Worm (Caenorhabditis elegans) whole organism, late embryonic: Measurements from ENCODE around the gene Y45F10C.4.

Experiments used
- K09A11.1 ChIP-seq: sonication (generic microtip); optimal IDR thresholded peaks from 2 replicates; lab custom pipeline; 2017; ENCODE audit warnings: antibody characterized with exemption, mild to moderate bottlenecking, missing genetic modification characterization, missing compliant biosample characterization; ENCODE audit not compliant: insufficient read depth
- Y22D7AL.16 ChIP-seq: sonication (generic microtip); optimal IDR thresholded peaks from 2 replicates; lab custom pipeline; 2016; ENCODE audit warnings: missing genetic modification characterization, missing compliant biosample characterization
- ama-1 ChIP-seq: fragments of 150-350 bp; optimal IDR thresholded peaks from 2 replicates; lab custom pipeline; 2014
- ceh-14 ChIP-seq: sonication (generic microtip); optimal IDR thresholded peaks from 2 replicates; lab custom pipeline; 2016; ENCODE audit warnings: missing genotype, missing genetic modification characterization, missing compliant biosample characterization
- ceh-19 ChIP-seq: fragments of 200-800 bp; sonication (Bioruptor generic); optimal IDR thresholded peaks from 2 replicates; lab custom pipeline; 2018; ENCODE audit warnings: mild to moderate bottlenecking, missing genetic modification characterization, missing compliant biosample characterization
- ceh-22 ChIP-seq: sonication (generic microtip); optimal IDR thresholded peaks from 2 replicates; lab custom pipeline; 2017; ENCODE audit warnings: missing biosample characterization, missing genetic modification characterization
- ceh-30 ChIP-seq: fragments of 150-350 bp; optimal IDR thresholded peaks from 2 replicates; lab custom pipeline; 2014; ENCODE audit warnings: missing biosample characterization, missing genetic modification characterization
- ceh-31 ChIP-seq: sonication (generic microtip); optimal IDR thresholded peaks from 2 replicates; lab custom pipeline; 2016; ENCODE audit warnings: missing genetic modification characterization, missing compliant biosample characterization
- ceh-34 ChIP-seq: sonication (generic microtip); optimal IDR thresholded peaks from 2 replicates; lab custom pipeline; 2016; ENCODE audit warnings: mild to moderate bottlenecking, missing genetic modification characterization, missing compliant biosample characterization
- ceh-45 ChIP-seq: fragments of 200-800 bp; sonication (Bioruptor generic); IDR thresholded peaks from 2 replicates; pipeline ENCODE4 v1.3.6; 2022; ENCODE audit warnings: missing genetic modification reagents, missing genetic modification characterization, missing compliant biosample characterization
- ceh-48 ChIP-seq: sonication (generic microtip); optimal IDR thresholded peaks from 2 replicates; lab custom pipeline; 2016; ENCODE audit warnings: missing genetic modification characterization, inconsistent platforms, missing compliant biosample characterization
- ceh-6 ChIP-seq: fragments of 200-800 bp; sonication (Bioruptor generic); optimal IDR thresholded peaks from 2 replicates; lab custom pipeline; 2018; ENCODE audit warnings: mild to moderate bottlenecking, missing genetic modification characterization, missing compliant biosample characterization
- ceh-9 ChIP-seq: sonication (generic microtip); optimal IDR thresholded peaks from 2 replicates; lab custom pipeline; 2016; ENCODE audit warnings: mild to moderate bottlenecking, missing genetic modification characterization, inconsistent platforms, missing compliant biosample characterization
- dmd-4 ChIP-seq: sonication (generic microtip); optimal IDR thresholded peaks from 2 replicates; lab custom pipeline; 2016; ENCODE audit warnings: borderline replicate concordance, missing genetic modification characterization, missing compliant biosample characterization
- elt-2 ChIP-seq: sonication (generic microtip); optimal IDR thresholded peaks from 2 replicates; lab custom pipeline; 2016; ENCODE audit warnings: missing genetic modification reagents, missing genetic modification characterization, missing compliant biosample characterization
- elt-4 ChIP-seq: sonication (generic microtip); optimal IDR thresholded peaks from 2 replicates; lab custom pipeline; 2016; ENCODE audit warnings: missing genetic modification characterization, missing compliant biosample characterization
- eyg-1 ChIP-seq: sonication (generic microtip); optimal IDR thresholded peaks from 2 replicates; lab custom pipeline; 2016; ENCODE audit warnings: missing genotype, missing genetic modification characterization, missing compliant biosample characterization
- fkh-10 ChIP-seq: fragments of 150-350 bp; optimal IDR thresholded peaks from 2 replicates; lab custom pipeline; 2014; ENCODE audit warnings: missing biosample characterization, missing genetic modification reagents, missing genetic modification characterization
- fkh-6 ChIP-seq: sonication (generic microtip); optimal IDR thresholded peaks from 2 replicates; lab custom pipeline; 2016; ENCODE audit warnings: missing genetic modification characterization, missing compliant biosample characterization
- hlh-13 ChIP-seq: fragments of 200-800 bp; sonication (Bioruptor generic); optimal IDR thresholded peaks from 2 replicates; lab custom pipeline; 2018; ENCODE audit warnings: mild to moderate bottlenecking, missing genetic modification characterization, missing compliant biosample characterization
- hlh-15 ChIP-seq: sonication (generic microtip); optimal IDR thresholded peaks from 2 replicates; lab custom pipeline; 2016; ENCODE audit warnings: missing genetic modification characterization, missing compliant biosample characterization
- madf-2 ChIP-seq: sonication (generic microtip); optimal IDR thresholded peaks from 2 replicates; lab custom pipeline; 2017; ENCODE audit warnings: missing genetic modification characterization, missing compliant biosample characterization
- nfya-1 ChIP-seq: sonication (generic microtip); optimal IDR thresholded peaks from 2 replicates; lab custom pipeline; 2017; ENCODE audit warnings: missing genetic modification characterization, mild to moderate bottlenecking, missing compliant biosample characterization, antibody characterized with exemption, moderate library complexity
- pax-1 ChIP-seq: fragments of 150-350 bp; optimal IDR thresholded peaks from 2 replicates; lab custom pipeline; 2014; ENCODE audit warnings: missing biosample characterization, missing genetic modification characterization
- pha-2 ChIP-seq: sonication (generic microtip); optimal IDR thresholded peaks from 2 replicates; lab custom pipeline; 2017; ENCODE audit warnings: mild to moderate bottlenecking, missing genetic modification characterization, missing compliant biosample characterization
- pha-4 ChIP-seq: fragments of 150-350 bp; optimal IDR thresholded peaks from 2 replicates; lab custom pipeline; 2018; ENCODE audit warnings: missing biosample characterization, missing genetic modification reagents, missing genetic modification characterization
- pqm-1 ChIP-seq: sonication (generic microtip); optimal IDR thresholded peaks from 2 replicates; lab custom pipeline; 2016; ENCODE audit warnings: missing genetic modification characterization, missing compliant biosample characterization
- ref-2 ChIP-seq: sonication (generic microtip); optimal IDR thresholded peaks from 2 replicates; lab custom pipeline; 2016; ENCODE audit warnings: missing genetic modification characterization, missing compliant biosample characterization
- sox-4 ChIP-seq: sonication (generic microtip); optimal IDR thresholded peaks from 2 replicates; lab custom pipeline; 2017; ENCODE audit warnings: mild to moderate bottlenecking, missing genetic modification characterization, inconsistent platforms, missing compliant biosample characterization
- ttx-3 ChIP-seq: sonication (generic microtip); optimal IDR thresholded peaks from 2 replicates; lab custom pipeline; 2016; ENCODE audit warnings: missing genetic modification reagents, missing genetic modification characterization, missing compliant biosample characterization
- unc-3 ChIP-seq, 2 experiments: fragments of 200-800 bp in 1 of 2; sonication (Bioruptor generic) in 1 of 2; sonication (generic microtip) in 1 of 2; conservative IDR thresholded peaks in 1 of 2; optimal IDR thresholded peaks in 1 of 2; 2 replicates each; pipeline versions ENCODE4 v1.3.6 to Lab custom; 2016 to 2022; ENCODE audit warnings: missing compliant biosample characterization in 2 of 2, missing genetic modification characterization in 2 of 2, missing genetic modification reagents in 1 of 2
- unc-42 ChIP-seq: sonication (generic microtip); optimal IDR thresholded peaks from 2 replicates; lab custom pipeline; 2016; ENCODE audit warnings: missing genotype, missing genetic modification characterization, missing compliant biosample characterization
- unc-55 ChIP-seq: sonication (generic microtip); optimal IDR thresholded peaks from 2 replicates; lab custom pipeline; 2017; ENCODE audit warnings: missing biosample characterization, missing genetic modification reagents, missing genetic modification characterization
- unc-86 ChIP-seq: sonication (generic microtip); optimal IDR thresholded peaks from 2 replicates; lab custom pipeline; 2016; ENCODE audit warnings: missing genetic modification characterization, missing compliant biosample characterization

Gene Y45F10C.4

ce11 chrIV:13686965-13687425 lies 23.0 kb upstream of the Y45F10C.4 start, which contains the start of gene nyn-1:
Gene nyn-1, minus strand, starts transcription at chrIV:13687015.
- no peak for TF ChIP-seq ceh-22 (tag; lab: Kevin White, UChicago)
- TF ChIP-seq ceh-30 (tag; lab: Kevin White, UChicago), result no peak
- no peak for TF ChIP-seq K09A11.1 (tag; lab: Kevin White, UChicago)
- TF ChIP-seq pax-1 (tag; lab: Kevin White, UChicago), result no peak
- no peak for TF ChIP-seq ref-2 (tag; lab: Kevin White, UChicago)
- no peak for TF ChIP-seq ceh-34 (tag; lab: Kevin White, UChicago)
- no peak for TF ChIP-seq pha-4 (tag; lab: Kevin White, UChicago)
- no peak for TF ChIP-seq unc-42
- no peak for TF ChIP-seq ceh-48 (tag; lab: Kevin White, UChicago)
- TF ChIP-seq ceh-9 (tag; lab: Kevin White, UChicago), result no peak
- no peak for TF ChIP-seq ama-1 (lab: Kevin White, UChicago)
- no peak for TF ChIP-seq pha-2 (tag; lab: Kevin White, UChicago)
- no peak for TF ChIP-seq ceh-45 (GFP tag; lab: Robert Waterston, UW)
- TF ChIP-seq eyg-1 (tag; lab: Kevin White, UChicago), result no peak
- no peak for TF ChIP-seq unc-86 (tag; lab: Kevin White, UChicago)
- no peak for TF ChIP-seq ceh-31 (tag; lab: Kevin White, UChicago)
- TF ChIP-seq ttx-3 (tag; lab: Kevin White, UChicago), result no peak
- TF ChIP-seq fkh-10 (GFP tag; lab: Kevin White, UChicago), result no peak

- TF ChIP-seq pha-4 (tag; lab: Kevin White, UChicago) (no peak), ref-2 (tag; lab: Kevin White, UChicago) (no peak), K09A11.1 (tag; lab: Kevin White, UChicago) (no peak), hlh-13 (GFP tag; lab: Kevin White, UChicago) (no peak), unc-3 (GFP tag; conservative IDR thresholded peaks at IDR 0.05; lab: Robert Waterston, UW) (no peak), unc-3 (tag; optimal IDR thresholded peaks at IDR 0.05; lab: Kevin White, UChicago) (no peak), nfya-1 (tag; lab: Kevin White, UChicago) (no peak), fkh-6 (no peak), ceh-6 (GFP tag; lab: Kevin White, UChicago) (no peak), pqm-1 (tag; lab: Kevin White, UChicago) (no peak), sox-4 (tag; lab: Kevin White, UChicago) (no peak), madf-2 (tag; lab: Kevin White, UChicago) (no peak), hlh-15 (tag; lab: Kevin White, UChicago) (no peak), ceh-19 (GFP tag; lab: Kevin White, UChicago) (no peak), ceh-14 (tag; lab: Kevin White, UChicago) (no peak), Y22D7AL.16 (no peak)
These were observed 20.8 kb upstream of the Y45F10C.4 start for ce11 chrIV:13684827-13685226.

ce11 chrIV:13682733-13683132 lies 18.7 kb upstream of the Y45F10C.4 start:
- TF ChIP-seq elt-2 (tag; lab: Kevin White, UChicago) (peak; percentile 52), dmd-4 (tag; lab: Kevin White, UChicago) (no peak), ref-2 (tag; lab: Kevin White, UChicago) (no peak), eyg-1 (tag; lab: Kevin White, UChicago) (no peak), Y22D7AL.16 (no peak), ceh-45 (GFP tag; lab: Robert Waterston, UW) (no peak), unc-55 (GFP tag; lab: Kevin White, UChicago) (peak; percentile 86), hlh-15 (tag; lab: Kevin White, UChicago) (no peak), madf-2 (tag; lab: Kevin White, UChicago) (no peak), ceh-30 (tag; lab: Kevin White, UChicago) (no peak)
- TF ChIP-seq, all 69 proteins: peak for 2

- TF ChIP-seq nfya-1 (tag; lab: Kevin White, UChicago) (peak; percentile 77), elt-4 (tag; lab: Kevin White, UChicago) (no peak)
These were observed 15.5 kb upstream of the Y45F10C.4 start for ce11 chrIV:13679495-13679894.
